Worm (Caenorhabditis elegans) whole organism, L2 larva: ENCODE results near the gene flr-4.

ENCODE experiments used
- ceh-82 ChIP-seq: fragments of 150-350 bp; optimal IDR thresholded peaks from 2 replicates; lab custom pipeline; 2014; ENCODE audit warnings: missing biosample characterization, missing genetic modification characterization
- elt-3 ChIP-seq: sonication (generic microtip); optimal IDR thresholded peaks from 2 replicates; lab custom pipeline; 2017; ENCODE audit warnings: missing biosample characterization, missing genetic modification characterization
- mdl-1 ChIP-seq, 2 experiments: fragments of 150-350 bp in 1 of 2; sonication (generic microtip) in 1 of 2; optimal IDR thresholded peaks; 2 replicates each; lab custom pipeline; 2017; ENCODE audit warnings: missing biosample characterization in 2 of 2, missing genetic modification characterization in 2 of 2
- nhr-11 ChIP-seq: fragments of 150-350 bp; optimal IDR thresholded peaks from 2 replicates; lab custom pipeline; 2014; ENCODE audit warnings: missing biosample characterization, missing genetic modification characterization
- snpc-4 ChIP-seq: fragments of 150-350 bp; optimal IDR thresholded peaks from 2 replicates; lab custom pipeline; 2014; ENCODE audit warnings: missing biosample characterization, missing genetic modification characterization
- zag-1 ChIP-seq: fragments of 150-350 bp; optimal IDR thresholded peaks from 2 replicates; lab custom pipeline; 2014; ENCODE audit warnings: missing biosample characterization, missing genetic modification characterization

DNA sequence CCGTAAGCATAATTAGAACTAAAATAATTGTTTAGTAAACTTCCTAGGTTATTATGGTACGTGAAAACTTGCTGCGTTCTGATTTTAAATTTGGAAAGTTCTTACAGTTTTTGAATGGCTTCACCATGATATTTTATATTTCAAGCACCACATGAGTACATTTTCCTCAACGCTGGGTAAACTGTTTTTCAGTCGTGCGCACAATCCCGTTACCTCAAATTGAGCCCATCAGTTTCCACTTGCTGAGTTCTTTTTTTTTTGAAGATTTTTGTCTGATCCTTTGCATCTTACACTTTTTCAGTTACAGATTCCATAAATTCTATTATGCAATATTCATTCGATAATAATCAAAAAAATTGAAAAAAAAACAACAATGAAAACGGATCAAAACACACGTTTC lies 31.3 kb downstream of the flr-4 start:
- TF ChIP-seq mdl-1 (tag; optimal IDR thresholded peaks at IDR 0.05; lab: Kevin White, UChicago): no peak
- no peak for TF ChIP-seq snpc-4 (tag; lab: Kevin White, UChicago)
- no peak for TF ChIP-seq ceh-82 (tag; lab: Kevin White, UChicago)
- TF ChIP-seq nhr-11 (tag; lab: Kevin White, UChicago): no peak
- no peak for TF ChIP-seq elt-3
- no peak for TF ChIP-seq zag-1
